Worm (Caenorhabditis elegans) whole organism, mixed stage, embryonic: ENCODE measurements around the gene rdl-1.

Experiments used
- bed-3 ChIP-seq: fragments of 200-800 bp; sonication (Bioruptor generic); optimal IDR thresholded peaks from 3 replicates; lab custom pipeline; 2018; ENCODE audit warnings: mild to moderate bottlenecking, missing genetic modification characterization, moderate library complexity, missing compliant biosample characterization
- ces-1 ChIP-seq: fragments of 150-350 bp; optimal IDR thresholded peaks from 2 replicates; lab custom pipeline; 2014; ENCODE audit warnings: missing biosample characterization, missing genetic modification reagents, missing genetic modification characterization
- cnd-1 ChIP-seq: fragments of 200-800 bp; sonication (Bioruptor generic); optimal IDR thresholded peaks from 2 replicates; lab custom pipeline; 2018; ENCODE audit warnings: mild to moderate bottlenecking, missing genetic modification characterization, missing compliant biosample characterization
- mep-1 ChIP-seq: fragments of 150-350 bp; optimal IDR thresholded peaks from 2 replicates; lab custom pipeline; 2017; ENCODE audit warnings: missing biosample characterization, missing genetic modification reagents, missing genetic modification characterization, inconsistent platforms
- nhr-28 ChIP-seq: fragments of 150-350 bp; optimal IDR thresholded peaks from 2 replicates; lab custom pipeline; 2014; ENCODE audit warnings: missing biosample characterization, missing genetic modification characterization
- nhr-76 ChIP-seq: sonication (generic microtip); optimal IDR thresholded peaks from 2 replicates; lab custom pipeline; 2017; ENCODE audit warnings: missing biosample characterization, missing genetic modification characterization
- sptf-1 ChIP-seq: sonication (generic microtip); optimal IDR thresholded peaks from 2 replicates; lab custom pipeline; 2017; ENCODE audit warnings: mild to moderate bottlenecking, missing genetic modification characterization, moderate library complexity, missing compliant biosample characterization

ce11 chrIV:7785506-7786065, 15.5 kb upstream of the rdl-1 start, which contains the start of gene tag-322:
- TF ChIP-seq nhr-76 (no peak), cnd-1 (no peak), bed-3 (GFP tag; lab: Kevin White, UChicago) (no peak), ces-1 (peak; percentile 15), mep-1 (peak; percentile 64), sptf-1 (tag; lab: Kevin White, UChicago) (no peak), nhr-28 (tag; lab: Kevin White, UChicago) (no peak)
